Worm (Caenorhabditis elegans) whole organism, young adult: ENCODE data around the gene srw-130.

ENCODE experiments used
- B0035.1 ChIP-seq: sonication (generic microtip); optimal IDR thresholded peaks from 2 replicates; lab custom pipeline; 2016; ENCODE audit warnings: missing genetic modification characterization, mild to moderate bottlenecking, missing compliant biosample characterization, missing genotype, missing genetic modification reagents
- F39B2.1 ChIP-seq: fragments of 200-800 bp; sonication (Bioruptor generic); IDR thresholded peaks from 2 replicates; pipeline ENCODE4 v1.3.6; 2022; ENCODE audit warnings: missing genetic modification reagents, missing genetic modification characterization, missing compliant biosample characterization
- Y53F4B.3 ChIP-seq: fragments of 200-800 bp; sonication (Bioruptor generic); IDR thresholded peaks from 2 replicates; pipeline ENCODE4 v1.3.6; 2022; ENCODE audit warnings: missing genetic modification reagents, missing genetic modification characterization, missing compliant biosample characterization
- ceh-40 ChIP-seq: fragments of 200-800 bp; sonication (Bioruptor generic); IDR thresholded peaks from 2 replicates; pipeline ENCODE4 v1.3.6; 2022; ENCODE audit warnings: missing genetic modification characterization, missing compliant biosample characterization
- lin-26 ChIP-seq: fragments of 200-800 bp; sonication (Bioruptor generic); IDR thresholded peaks from 2 replicates; pipeline ENCODE4 v1.3.6; 2022; ENCODE audit warnings: missing genetic modification reagents, missing genetic modification characterization, missing compliant biosample characterization
- lin-35 ChIP-seq, 3 experiments: fragments of 150-350 bp in 2 of 3; sonication (generic microtip) in 1 of 3; optimal IDR thresholded peaks; 2 replicates each; lab custom pipeline; 2014 to 2018; ENCODE audit warnings: missing biosample characterization in 3 of 3, missing genetic modification characterization in 3 of 3, missing genetic modification reagents in 3 of 3
- madf-3 ChIP-seq: fragments of 200-800 bp; sonication (Bioruptor generic); IDR thresholded peaks from 2 replicates; pipeline ENCODE4 v1.3.6; 2022; ENCODE audit warnings: missing genetic modification reagents, missing genetic modification characterization, missing compliant biosample characterization
- madf-8 ChIP-seq: fragments of 200-800 bp; sonication (Bioruptor generic); conservative IDR thresholded peaks from 2 replicates; pipeline ENCODE4 v1.3.6; 2022; ENCODE audit warnings: missing genetic modification reagents, missing genetic modification characterization, missing compliant biosample characterization
- nfya-1 ChIP-seq: sonication (generic microtip); optimal IDR thresholded peaks from 2 replicates; lab custom pipeline; 2017; ENCODE audit warnings: antibody characterized with exemption, missing compliant biosample characterization, missing genetic modification characterization, borderline replicate concordance; ENCODE audit not compliant: insufficient read depth
- nhr-179 ChIP-seq: sonication (generic microtip); optimal IDR thresholded peaks from 2 replicates; lab custom pipeline; 2016; ENCODE audit warnings: mild to moderate bottlenecking, missing genetic modification characterization, missing compliant biosample characterization
- snpc-4 ChIP-seq, 5 experiments: fragments of 150-350 bp in 1 of 5; sonication (generic microtip) in 4 of 5; optimal IDR thresholded peaks; 2 replicates each; lab custom pipeline; 2014 to 2018; ENCODE audit warnings: missing genetic modification characterization in 5 of 5, missing biosample characterization in 3 of 5, antibody characterized with exemption in 2 of 5, mild to moderate bottlenecking in 2 of 5, missing compliant biosample characterization in 2 of 5, missing genotype in 2 of 5, moderate library complexity in 2 of 5, missing genetic modification reagents in 1 of 5

DNA sequence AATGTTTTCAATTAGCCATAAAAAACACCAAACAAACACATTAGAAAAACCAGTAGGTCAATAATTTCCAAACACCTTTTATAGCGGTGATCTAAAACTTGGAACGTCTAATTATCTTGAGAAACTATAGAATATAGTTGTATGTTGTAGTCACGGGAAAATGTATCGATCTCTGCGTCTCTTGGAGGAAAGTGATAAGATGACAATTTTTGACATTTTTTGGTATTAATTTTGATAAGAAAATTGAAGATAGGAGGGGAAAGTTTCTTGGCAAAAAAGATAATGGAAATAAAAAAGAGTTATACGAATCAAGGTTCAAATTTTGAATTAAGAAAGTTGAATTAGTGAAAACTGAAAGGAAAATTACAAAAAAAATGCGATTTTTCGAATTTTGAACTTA is 43.0 kb downstream of the srw-130 start:
- TF ChIP-seq lin-35 (GFP tag; optimal IDR thresholded peaks at IDR 0.05; lab: Kevin White, UChicago) (no peak), lin-26 (GFP tag; lab: Robert Waterston, UW) (no peak), madf-3 (GFP tag; lab: Robert Waterston, UW) (no peak), nfya-1 (tag; lab: Kevin White, UChicago) (no peak), nhr-179 (tag; lab: Kevin White, UChicago) (no peak), F39B2.1 (GFP tag; lab: Robert Waterston, UW) (no peak), Y53F4B.3 (GFP tag; lab: Robert Waterston, UW) (no peak), ceh-40 (GFP tag; lab: Robert Waterston, UW) (no peak), B0035.1 (tag; lab: Kevin White, UChicago) (no peak), madf-8 (GFP tag; lab: Robert Waterston, UW) (no peak), snpc-4 (GFP tag; optimal IDR thresholded peaks at IDR 0.05; lab: Kevin White, UChicago) (no peak), snpc-4 (tag; optimal IDR thresholded peaks at IDR 0.05; lab: Kevin White, UChicago) (no peak)
